Fruit fly (Drosophila melanogaster): Measurements from ENCODE around the gene Hibch.

Hibch gene

DNA sequence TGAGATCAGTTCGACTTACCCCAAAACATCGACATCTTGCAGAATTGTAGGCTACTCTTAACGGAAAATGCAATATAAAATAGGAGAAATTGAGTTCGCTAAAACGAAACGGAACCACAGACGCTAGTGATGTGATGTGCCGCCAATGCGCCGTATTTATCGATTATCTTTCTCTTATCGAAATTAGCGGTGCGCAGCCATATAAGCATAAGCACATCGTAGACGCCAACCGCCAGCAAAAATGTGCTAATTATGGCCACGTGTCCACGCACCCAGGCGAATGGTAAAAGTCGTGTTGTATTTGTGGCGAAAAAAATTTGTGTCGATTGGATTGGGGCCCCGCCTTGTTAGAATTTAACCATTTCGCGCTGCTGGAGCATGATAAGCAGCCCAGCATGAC lies 24.0 kb upstream of the Hibch start, which contains the start of the genes Fkbp39 and Cyfip (continued):
- no peak for TF ChIP-seq scrt (GFP tag; optimal IDR thresholded peaks at IDR 0.05)
- TF ChIP-seq CG16779 (GFP tag; IDR thresholded peaks at IDR 0.05) = no peak
- TF ChIP-seq Ets65A (GFP tag) = peak; percentile 85
- TF ChIP-seq Hmr (GFP tag; optimal IDR thresholded peaks at IDR 0.05) = peak; percentile 78
- no peak for TF ChIP-seq hkb (optimal IDR thresholded peaks at IDR 0.05)
- TF ChIP-seq hkb (GFP tag; IDR thresholded peaks at IDR 0.05) = 0 out of 2 replicates have a peak, but pooled peaks have one; percentile 13
- TF ChIP-seq kay (GFP tag; optimal IDR thresholded peaks at IDR 0.05) = no peak
- peak; percentile 39 for TF ChIP-seq CG3163 (GFP tag; optimal IDR thresholded peaks at IDR 0.05)
- peak; percentile 7 for TF ChIP-seq luna (GFP tag; optimal IDR thresholded peaks at IDR 0.05)
- no peak for TF ChIP-seq CG11398 (GFP tag; optimal IDR thresholded peaks at IDR 0.05)
- peak; percentile 80 for TF ChIP-seq trem (tag; optimal IDR thresholded peaks at IDR 0.05)
- TF ChIP-seq CG8290 (GFP tag; optimal IDR thresholded peaks at IDR 0.05) = no peak
- no peak for TF ChIP-seq CG8290 (tag; optimal IDR thresholded peaks at IDR 0.05)
- peak; percentile 43 for TF ChIP-seq CrebB (tag; optimal IDR thresholded peaks at IDR 0.05)
- TF ChIP-seq corto (GFP tag; optimal IDR thresholded peaks at IDR 0.05) = no peak
- peak; percentile 38 for TF ChIP-seq CG9437 (GFP tag; optimal IDR thresholded peaks at IDR 0.05)
- no peak for TF ChIP-seq Nf-YC (tag; optimal IDR thresholded peaks at IDR 0.05)
- TF ChIP-seq CG10431 (GFP tag; optimal IDR thresholded peaks at IDR 0.05) = no peak
- peak; percentile 25 for TF ChIP-seq ind (GFP tag; optimal IDR thresholded peaks at IDR 0.05)
- TF ChIP-seq Oaz (GFP tag; IDR thresholded peaks at IDR 0.05) = no peak
- TF ChIP-seq Myb (GFP tag; optimal IDR thresholded peaks at IDR 0.05) = peak; percentile 69
- 0 out of 3 replicates have a peak, but pooled peaks have one; percentile 21 for TF ChIP-seq dysf (GFP tag; IDR thresholded peaks at IDR 0.05)
- peak; percentile 40 for TF ChIP-seq tin (GFP tag; optimal IDR thresholded peaks at IDR 0.05)
- TF ChIP-seq repo (GFP tag; optimal IDR thresholded peaks at IDR 0.05) = peak; percentile 32
- TF ChIP-seq Kr (GFP tag; optimal IDR thresholded peaks at IDR 0.05) = no peak
- TF ChIP-seq da (GFP tag; optimal IDR thresholded peaks at IDR 0.05) = peak; percentile 51
- no peak for TF ChIP-seq eyg (GFP tag; optimal IDR thresholded peaks at IDR 0.05)
- no peak for TF ChIP-seq ash1 (GFP tag; optimal IDR thresholded peaks at IDR 0.05)
- TF ChIP-seq Dad (GFP tag; optimal IDR thresholded peaks at IDR 0.05) = peak; percentile 59
- peak; percentile 35 for TF ChIP-seq kah (GFP tag; optimal IDR thresholded peaks at IDR 0.05)
- TF ChIP-seq lmd (GFP tag; IDR thresholded peaks at IDR 0.05) = no peak; the same call in 1 of the 2 replicates
- TF ChIP-seq Mes4 (GFP tag; optimal IDR thresholded peaks at IDR 0.05) = peak; percentile 52
- TF ChIP-seq CG15073 (GFP tag; optimal IDR thresholded peaks at IDR 0.05) = no peak
- TF ChIP-seq CG18599 (GFP tag; optimal IDR thresholded peaks at IDR 0.05) = no peak
- peak; percentile 91 for TF ChIP-seq HmgZ (tag; optimal IDR thresholded peaks at IDR 0.05)
- TF ChIP-seq fd64A (GFP tag; optimal IDR thresholded peaks at IDR 0.05) = no peak
- no peak for TF ChIP-seq CG15011 (GFP tag; optimal IDR thresholded peaks at IDR 0.05)
- TF ChIP-seq NC2β (GFP tag; optimal IDR thresholded peaks at IDR 0.05) = peak; percentile 80
- TF ChIP-seq al (GFP tag; IDR thresholded peaks at IDR 0.05) = 0 out of 2 replicates have a peak, but pooled peaks have one; percentile 19
- TF ChIP-seq ranshi (GFP tag; IDR thresholded peaks at IDR 0.05) = no peak; the same call in 1 of the 2 replicates
- TF ChIP-seq Hmx (GFP tag; optimal IDR thresholded peaks at IDR 0.05) = no peak
- TF ChIP-seq jigr1 (GFP tag; IDR thresholded peaks at IDR 0.05) = no peak
- TF ChIP-seq CG8944 (GFP tag; optimal IDR thresholded peaks at IDR 0.05) = peak; percentile 38
- no peak for TF ChIP-seq gsb (GFP tag; IDR thresholded peaks at IDR 0.05)
- peak in 1 of 2 experiments; percentile 52 for TF ChIP-seq crp (GFP tag; optimal IDR thresholded peaks at IDR 0.05)
- TF ChIP-seq chinmo (GFP tag; IDR thresholded peaks at IDR 0.05; ENCODE audit: partially characterized antibody) = 0 out of 4 replicates have a peak, but pooled peaks have one; percentile 65
- peak; percentile 51; the same call in 1 of the 2 replicates for TF ChIP-seq CG14014 (GFP tag; IDR thresholded peaks at IDR 0.05)
- TF ChIP-seq H2.0 (GFP tag; IDR thresholded peaks at IDR 0.05) = no peak
- TF ChIP-seq usp (GFP tag; optimal IDR thresholded peaks at IDR 0.05) = no peak
- TF ChIP-seq CG6813 (GFP tag; optimal IDR thresholded peaks at IDR 0.05) = no peak
- peak; percentile 60 for TF ChIP-seq maf-S (GFP tag; optimal IDR thresholded peaks at IDR 0.05)
- no peak for TF ChIP-seq CkIIα-i1 (GFP tag; IDR thresholded peaks at IDR 0.05)
- TF ChIP-seq bcd (GFP tag; optimal IDR thresholded peaks at IDR 0.05) = no peak
